Worm (Caenorhabditis elegans): ENCODE measurements around the gene atat-2.

Gene atat-2

DNA sequence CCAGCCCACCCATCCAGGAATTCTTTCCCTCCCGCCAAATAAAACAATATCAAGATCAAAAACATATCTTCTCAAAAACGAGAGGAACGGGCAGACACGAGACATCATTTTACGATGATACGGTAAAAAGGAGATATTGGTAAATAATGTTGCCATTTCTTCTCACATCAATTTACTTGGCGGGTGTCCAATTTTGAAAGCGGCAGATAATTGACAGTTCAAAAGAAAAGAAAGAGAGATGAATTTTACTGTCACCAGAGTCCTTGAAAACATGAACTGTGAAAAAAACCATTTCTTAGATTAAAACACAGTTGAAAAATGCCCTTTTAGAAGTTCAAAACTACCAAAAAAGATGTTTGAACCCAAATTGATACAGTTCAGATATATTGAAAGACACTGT lies 38.2 kb upstream of the atat-2 start (continued):
- no peak for TF ChIP-seq Y105C5A.15 (GFP tag; IDR thresholded peaks at IDR 0.05)
- TF ChIP-seq aly-2 (tag; optimal IDR thresholded peaks at IDR 0.05) = no peak
- no peak for TF ChIP-seq snpc-1.2 (GFP tag; IDR thresholded peaks at IDR 0.05)
- TF ChIP-seq cey-2 (tag; optimal IDR thresholded peaks at IDR 0.05; ENCODE audit: borderline replicate concordance, insufficient read depth) = no peak
- TF ChIP-seq ceh-44 (GFP tag; IDR thresholded peaks at IDR 0.05) = no peak
- no peak for TF ChIP-seq duxl-1 (tag; optimal IDR thresholded peaks at IDR 0.05; ENCODE audit: poor library complexity)
- no peak for TF ChIP-seq tag-97 (GFP tag; IDR thresholded peaks at IDR 0.05)
- TF ChIP-seq daf-12 (tag; optimal IDR thresholded peaks at IDR 0.05) = no peak
- TF ChIP-seq ces-1 (GFP tag; optimal IDR thresholded peaks at IDR 0.05) = no peak
- peak; percentile 20 for TF ChIP-seq nhr-25 (tag; optimal IDR thresholded peaks at IDR 0.05; ENCODE audit: borderline replicate concordance, insufficient read depth)
- TF ChIP-seq jun-1 (tag; optimal IDR thresholded peaks at IDR 0.05) = no peak
- TF ChIP-seq F44E2.7 (GFP tag; IDR thresholded peaks at IDR 0.05) = no peak
- TF ChIP-seq nhr-48 (tag; optimal IDR thresholded peaks at IDR 0.05) = no peak
- TF ChIP-seq F26F4.8 (GFP tag; conservative IDR thresholded peaks at IDR 0.05) = no peak
- TF ChIP-seq ZK546.5 (tag; optimal IDR thresholded peaks at IDR 0.05) = no peak
- peak; percentile 67 for TF ChIP-seq nhr-28 (tag; optimal IDR thresholded peaks at IDR 0.05)
- no peak for TF ChIP-seq dmd-6 (GFP tag; IDR thresholded peaks at IDR 0.05)
- no peak for TF ChIP-seq nhr-42 (GFP tag; IDR thresholded peaks at IDR 0.05)

DNA sequence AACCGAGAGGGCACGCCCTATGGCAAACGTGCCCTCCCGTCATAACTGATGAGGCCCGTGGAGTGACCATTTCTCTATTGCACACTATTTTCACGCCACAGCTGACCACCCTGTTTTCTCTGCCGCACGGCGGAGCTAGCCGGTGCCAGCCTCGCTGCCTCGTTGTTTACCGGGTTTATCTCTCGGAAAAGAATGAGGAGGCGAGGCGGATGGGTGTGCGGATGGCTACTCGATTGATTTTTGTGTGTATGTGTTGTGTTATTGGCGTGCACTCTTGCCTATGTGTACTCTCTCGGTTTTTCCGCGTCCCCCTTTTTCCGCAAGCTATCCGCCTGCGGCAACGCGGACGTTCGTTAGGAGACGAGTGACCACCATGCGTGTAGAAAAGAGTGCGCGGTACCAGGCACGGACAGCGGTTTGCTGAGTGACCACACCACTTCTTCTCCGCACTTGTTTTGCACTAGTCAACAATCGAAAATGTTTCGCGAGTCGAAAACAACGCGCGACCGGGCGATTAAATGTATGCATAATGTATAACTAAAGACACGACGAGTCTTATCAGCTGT lies 36.8 kb upstream of the atat-2 start:
- TF ChIP-seq ctbp-1 (GFP tag; IDR thresholded peaks at IDR 0.05) (peak; percentile 67; the same call in 1 of the 2 replicates), lin-1 (GFP tag; IDR thresholded peaks at IDR 0.05) (no peak), F44E2.7 (GFP tag; IDR thresholded peaks at IDR 0.05) (no peak), nhr-42 (GFP tag; IDR thresholded peaks at IDR 0.05) (no peak), mdl-1 (tag; optimal IDR thresholded peaks at IDR 0.05) (peak; percentile 64 to 93), ztf-11 (tag; optimal IDR thresholded peaks at IDR 0.05) (no peak), zip-11 (GFP tag; IDR thresholded peaks at IDR 0.05) (no peak), ZK546.5 (tag; optimal IDR thresholded peaks at IDR 0.05) (no peak), F26F4.8 (GFP tag; conservative IDR thresholded peaks at IDR 0.05) (no peak), mes-2 (tag; optimal IDR thresholded peaks at IDR 0.05; ENCODE audit: poor library complexity, severe bottlenecking) (peak; percentile 14), nhr-41 (GFP tag; IDR thresholded peaks at IDR 0.05) (no peak), F49E8.2 (tag; optimal IDR thresholded peaks at IDR 0.05; ENCODE audit: borderline replicate concordance) (no peak), daf-16 (GFP tag; optimal IDR thresholded peaks at IDR 0.05) (peak; percentile 43 to 98), daf-16 (tag; optimal IDR thresholded peaks at IDR 0.05) (peak; percentile 97), fos-1 (tag; optimal IDR thresholded peaks at IDR 0.05) (no peak), spr-3 (GFP tag; optimal IDR thresholded peaks at IDR 0.05) (no peak), ama-1 (optimal IDR thresholded peaks at IDR 0.05) (no peak), unc-39 (tag; optimal IDR thresholded peaks at IDR 0.05) (no peak), lin-38 (GFP tag; IDR thresholded peaks at IDR 0.05) (no peak), T20F7.1 (GFP tag; optimal IDR thresholded peaks at IDR 0.05) (no peak), ceh-32 (tag; optimal IDR thresholded peaks at IDR 0.05; ENCODE audit: poor library complexity) (peak; percentile 69), nhr-6 (tag; optimal IDR thresholded peaks at IDR 0.05) (no peak), mxl-2 (GFP tag; conservative IDR thresholded peaks at IDR 0.05) (0 out of 2 replicates have a peak, but pooled peaks have one; percentile 9), tra-1 (GFP tag; IDR thresholded peaks at IDR 0.05) (no peak), spr-1 (tag; optimal IDR thresholded peaks at IDR 0.05) (peak; percentile 57), ZK337.2 (GFP tag; IDR thresholded peaks at IDR 0.05) (no peak), Y105C5A.15 (GFP tag; IDR thresholded peaks at IDR 0.05) (no peak), daf-19 (GFP tag; conservative IDR thresholded peaks at IDR 0.05) (no peak), sdz-12 (GFP tag; optimal IDR thresholded peaks at IDR 0.05) (no peak), tag-97 (GFP tag; IDR thresholded peaks at IDR 0.05) (no peak), ceh-62 (tag; optimal IDR thresholded peaks at IDR 0.05) (no peak), nhr-102 (tag; optimal IDR thresholded peaks at IDR 0.05) (peak; percentile 76), ces-1 (GFP tag; optimal IDR thresholded peaks at IDR 0.05) (no peak), daf-12 (tag; optimal IDR thresholded peaks at IDR 0.05) (no peak), daf-8 (GFP tag; IDR thresholded peaks at IDR 0.05) (no peak), lin-39 (tag; optimal IDR thresholded peaks at IDR 0.05) (no peak), vab-7 (GFP tag; IDR thresholded peaks at IDR 0.05) (no peak), mep-1 (tag; optimal IDR thresholded peaks at IDR 0.05) (peak; percentile 63), nhr-25 (tag; optimal IDR thresholded peaks at IDR 0.05; ENCODE audit: borderline replicate concordance, insufficient read depth) (no peak)
